Fruit fly (Drosophila melanogaster) whole organism, embryonic: ENCODE results near the gene Mic26-27.

Experiments
- Ada2b ChIP-seq: fragments of 200-800 bp; sonication (Bioruptor generic); IDR thresholded peaks from 2 replicates; pipeline ENCODE4 v1.3.6; 2022; ENCODE audit warnings: missing biosample characterization, missing genetic modification characterization
- Bgb ChIP-seq: fragments of 200-800 bp; sonication (Bioruptor generic); IDR thresholded peaks from 2 replicates; pipeline ENCODE4 v1.3.6; 2022; ENCODE audit warnings: missing biosample characterization, missing genetic modification characterization; ENCODE audit not compliant: partially characterized antibody
- Bteb2 ChIP-seq: fragments of 200-800 bp; sonication (Bioruptor generic); optimal IDR thresholded peaks from 2 replicates; lab custom pipeline; 2016; ENCODE audit warnings: missing biosample characterization, missing genetic modification characterization
- CG10565 ChIP-seq: fragments of 200-800 bp; sonication (Bioruptor generic); optimal IDR thresholded peaks from 3 replicates; lab custom pipeline; 2016; ENCODE audit warnings: missing biosample characterization, mild to moderate bottlenecking, missing genetic modification characterization
- CG12155 ChIP-seq: fragments of 200-800 bp; sonication (Bioruptor generic); optimal IDR thresholded peaks from 3 replicates; lab custom pipeline; 2016; ENCODE audit warnings: missing biosample characterization, missing genetic modification characterization
- CG12299 ChIP-seq: fragments of 200-800 bp; sonication (Bioruptor generic); optimal IDR thresholded peaks from 2 replicates; lab custom pipeline; 2018; ENCODE audit warnings: missing biosample characterization, mild to moderate bottlenecking, missing genetic modification characterization
- CG13624 ChIP-seq: fragments of 200-800 bp; sonication (Bioruptor generic); optimal IDR thresholded peaks from 2 replicates; lab custom pipeline; 2016; ENCODE audit warnings: missing biosample characterization, missing genetic modification characterization
- CG14965 ChIP-seq: fragments of 200-800 bp; sonication (Bioruptor generic); optimal IDR thresholded peaks from 2 replicates; lab custom pipeline; 2016; ENCODE audit warnings: missing biosample characterization, missing genetic modification characterization, borderline replicate concordance
- CG1647 ChIP-seq: fragments of 200-800 bp; sonication (Bioruptor generic); optimal IDR thresholded peaks from 3 replicates; lab custom pipeline; 2016; ENCODE audit warnings: missing biosample characterization, missing genetic modification characterization
- CG1792 ChIP-seq: fragments of 200-800 bp; sonication (Bioruptor generic); optimal IDR thresholded peaks from 2 replicates; lab custom pipeline; 2016; ENCODE audit warnings: missing biosample characterization, missing genetic modification characterization
- CG31224 ChIP-seq: fragments of 200-800 bp; sonication (Bioruptor generic); IDR thresholded peaks from 2 replicates; pipeline ENCODE4 v1.3.6; 2022; ENCODE audit warnings: missing biosample characterization, missing genetic modification characterization
- CG32532 ChIP-seq: fragments of 200-800 bp; sonication (Bioruptor generic); IDR thresholded peaks from 2 replicates; pipeline ENCODE4 v1.3.6; 2022; ENCODE audit warnings: missing biosample characterization, missing genetic modification characterization
- CG34224 ChIP-seq: fragments of 200-800 bp; sonication (Bioruptor generic); IDR thresholded peaks from 3 replicates; pipeline ENCODE4 v1.3.6; 2022; ENCODE audit warnings: missing biosample characterization, missing genetic modification characterization; ENCODE audit not compliant: partially characterized antibody
- CG4424 ChIP-seq: fragments of 200-800 bp; sonication (Bioruptor generic); optimal IDR thresholded peaks from 3 replicates; lab custom pipeline; 2016; ENCODE audit warnings: missing biosample characterization, missing genetic modification characterization
- CG6175 ChIP-seq: fragments of 200-800 bp; sonication (Bioruptor generic); IDR thresholded peaks from 3 replicates; pipeline ENCODE4 v1.3.6; 2022; ENCODE audit warnings: missing biosample characterization, missing genetic modification characterization
- CG7745 ChIP-seq: fragments of 200-800 bp; sonication (Bioruptor generic); optimal IDR thresholded peaks from 2 replicates; lab custom pipeline; 2018; ENCODE audit warnings: missing biosample characterization, mild to moderate bottlenecking, missing genetic modification characterization, moderate library complexity
- CG9727 ChIP-seq: fragments of 200-800 bp; sonication (Bioruptor generic); optimal IDR thresholded peaks from 3 replicates; lab custom pipeline; 2017; ENCODE audit warnings: missing biosample characterization, mild to moderate bottlenecking, missing genetic modification characterization
- CG9797 ChIP-seq: fragments of 200-800 bp; sonication (Bioruptor generic); optimal IDR thresholded peaks from 3 replicates; lab custom pipeline; 2018; ENCODE audit warnings: missing biosample characterization, mild to moderate bottlenecking, missing genetic modification characterization
- D19B ChIP-seq: fragments of 200-800 bp; sonication (Bioruptor generic); optimal IDR thresholded peaks from 2 replicates; lab custom pipeline; 2017; ENCODE audit warnings: missing biosample characterization, mild to moderate bottlenecking, missing genetic modification characterization
- Elba2 ChIP-seq: fragments of 200-800 bp; sonication (Bioruptor generic); optimal IDR thresholded peaks from 3 replicates; lab custom pipeline; 2016; ENCODE audit warnings: missing biosample characterization, missing genetic modification characterization
- Hsf ChIP-seq: fragments of 200-800 bp; sonication (Bioruptor generic); optimal IDR thresholded peaks from 3 replicates; lab custom pipeline; 2016; ENCODE audit warnings: missing biosample characterization, missing genetic modification characterization
- Jarid2 ChIP-seq: fragments of 200-800 bp; sonication (Bioruptor generic); optimal IDR thresholded peaks from 3 replicates; lab custom pipeline; 2017; ENCODE audit warnings: mild to moderate bottlenecking, missing biosample characterization, missing genetic modification reagents, missing genetic modification characterization
- Opbp ChIP-seq: fragments of 200-800 bp; sonication (Bioruptor generic); IDR thresholded peaks from 3 replicates; pipeline ENCODE4 v1.3.6; 2022; ENCODE audit warnings: missing biosample characterization, missing genetic modification characterization; ENCODE audit not compliant: partially characterized antibody
- PHDP ChIP-seq: fragments of 200-800 bp; sonication (Bioruptor generic); optimal IDR thresholded peaks from 3 replicates; lab custom pipeline; 2018; ENCODE audit warnings: missing biosample characterization, mild to moderate bottlenecking, missing genetic modification characterization, moderate library complexity
- Poxn ChIP-seq: fragments of 200-800 bp; sonication (Bioruptor generic); IDR thresholded peaks from 2 replicates; pipeline ENCODE4 v1.3.6; 2022; ENCODE audit warnings: missing biosample characterization, missing genetic modification characterization
- Side ChIP-seq: fragments of 200-800 bp; sonication (Bioruptor generic); optimal IDR thresholded peaks from 2 replicates; lab custom pipeline; 2016; ENCODE audit warnings: missing biosample characterization, missing genetic modification characterization
- Xbp1 ChIP-seq: fragments of 200-800 bp; sonication (Bioruptor generic); optimal IDR thresholded peaks from 3 replicates; lab custom pipeline; 2016; ENCODE audit warnings: missing biosample characterization, mild to moderate bottlenecking, missing genetic modification characterization
- ase ChIP-seq: fragments of 200-800 bp; sonication (Bioruptor generic); IDR thresholded peaks from 3 replicates; pipeline ENCODE4 v1.3.6; 2022; ENCODE audit warnings: missing biosample characterization, missing genetic modification characterization
- bab2 ChIP-seq: fragments of 200-800 bp; sonication (Bioruptor generic); optimal IDR thresholded peaks from 2 replicates; lab custom pipeline; 2016; ENCODE audit warnings: missing biosample characterization, missing genetic modification characterization
- caup ChIP-seq: fragments of 200-800 bp; sonication (Bioruptor generic); optimal IDR thresholded peaks from 3 replicates; lab custom pipeline; 2017; ENCODE audit warnings: missing biosample characterization, mild to moderate bottlenecking, missing genetic modification characterization, moderate library complexity; ENCODE audit not compliant: severe bottlenecking
- croc ChIP-seq: fragments of 200-800 bp; sonication (Bioruptor generic); conservative IDR thresholded peaks from 3 replicates; pipeline ENCODE4 v1.3.6; 2022; ENCODE audit warnings: missing biosample characterization, missing genetic modification characterization
- crp ChIP-seq, 2 experiments: fragments of 200-800 bp; sonication (Bioruptor generic); optimal IDR thresholded peaks; 2 replicates in 1 of 2; 3 replicates in 1 of 2; lab custom pipeline; 2017; ENCODE audit warnings: missing biosample characterization in 2 of 2, missing genetic modification characterization in 2 of 2, mild to moderate bottlenecking in 1 of 2, moderate library complexity in 1 of 2
- da ChIP-seq: fragments of 200-800 bp; sonication (Bioruptor generic); optimal IDR thresholded peaks from 2 replicates; lab custom pipeline; 2016; ENCODE audit warnings: missing biosample characterization, missing genetic modification characterization
- dan ChIP-seq: fragments of 200-800 bp; sonication (Bioruptor generic); IDR thresholded peaks from 2 replicates; pipeline ENCODE4 v1.3.6; 2022; ENCODE audit warnings: missing biosample characterization, missing genetic modification characterization
- ems ChIP-seq: fragments of 200-800 bp; sonication (Bioruptor generic); optimal IDR thresholded peaks from 3 replicates; lab custom pipeline; 2016; ENCODE audit warnings: missing biosample characterization, missing genetic modification characterization
- fd3F ChIP-seq: fragments of 200-800 bp; sonication (Bioruptor generic); optimal IDR thresholded peaks from 2 replicates; lab custom pipeline; 2018; ENCODE audit warnings: missing biosample characterization, mild to moderate bottlenecking, missing genetic modification characterization, moderate library complexity
- fu2 ChIP-seq: fragments of 200-800 bp; sonication (Bioruptor generic); optimal IDR thresholded peaks from 2 replicates; lab custom pipeline; 2016; ENCODE audit warnings: missing biosample characterization, missing genetic modification characterization
- grn ChIP-seq: fragments of 200-800 bp; sonication (Bioruptor generic); optimal IDR thresholded peaks from 3 replicates; lab custom pipeline; 2017; ENCODE audit warnings: missing biosample characterization, missing genetic modification characterization
- jumu ChIP-seq: fragments of 200-800 bp; sonication (Bioruptor generic); optimal IDR thresholded peaks from 3 replicates; lab custom pipeline; 2016; ENCODE audit warnings: missing biosample characterization, missing genetic modification characterization
- ken ChIP-seq: fragments of 200-800 bp; sonication (Bioruptor generic); IDR thresholded peaks from 3 replicates; pipeline ENCODE4 v1.3.6; 2022; ENCODE audit warnings: missing biosample characterization, missing genetic modification characterization
- lov ChIP-seq, 2 experiments: fragments of 200-800 bp in 1 of 2; fragments of >200 bp in 1 of 2; sonication (Bioruptor generic) in 1 of 2; IDR thresholded peaks in 1 of 2; optimal IDR thresholded peaks in 1 of 2; 2 replicates in 1 of 2; 3 replicates in 1 of 2; pipeline versions ENCODE4 v1.3.6 to Lab custom; 2017 to 2022; ENCODE audit warnings: missing biosample characterization in 1 of 2, missing genetic modification characterization in 1 of 2
- pho ChIP-seq: fragments of 200-800 bp; sonication (Bioruptor generic); optimal IDR thresholded peaks from 2 replicates; lab custom pipeline; 2016; ENCODE audit warnings: missing biosample characterization, missing genetic modification characterization
- sens ChIP-seq: fragments of 200-800 bp; sonication (Bioruptor generic); peaks from one replicate; lab custom pipeline; 2016; ENCODE audit warnings: missing biosample characterization, missing genetic modification characterization
- seq ChIP-seq: fragments of 200-800 bp; sonication (Bioruptor generic); IDR thresholded peaks from 2 replicates; pipeline ENCODE4 v1.3.6; 2022; ENCODE audit warnings: missing biosample characterization, missing genetic modification characterization
- slbo ChIP-seq: fragments of 200-800 bp; sonication (Bioruptor generic); IDR thresholded peaks from 2 replicates; pipeline ENCODE4 v1.3.6; 2022; ENCODE audit warnings: missing biosample characterization, missing genetic modification characterization
- tap ChIP-seq: fragments of 200-800 bp; optimal IDR thresholded peaks from 3 replicates; lab custom pipeline; 2019; ENCODE audit warnings: missing biosample characterization, mild to moderate bottlenecking, missing genetic modification characterization, moderate library complexity
- wor ChIP-seq: fragments of 200-800 bp; sonication (Bioruptor generic); IDR thresholded peaks from 2 replicates; pipeline ENCODE4 v1.3.6; 2022; ENCODE audit warnings: missing biosample characterization, missing genetic modification characterization
- zen2 ChIP-seq: fragments of 200-800 bp; sonication (Bioruptor generic); IDR thresholded peaks from 3 replicates; pipeline ENCODE4 v1.3.6; 2022; ENCODE audit warnings: missing biosample characterization, missing genetic modification characterization; ENCODE audit not compliant: partially characterized antibody

Mic26-27 gene

dm6 chr3R:16186791-16187681 is 40.4 kb upstream of the Mic26-27 start, which contains the start of gene sra (continued):
- TF ChIP-seq CG9727 (GFP tag; lab: Kevin White, UChicago) (peak; percentile 39), D19B (GFP tag; lab: Kevin White, UChicago) (no peak), CG7745 (tag; lab: Kevin White, UChicago) (peak; percentile 24), lov (optimal IDR thresholded peaks at IDR 0.05; lab: Kevin White, UChicago) (no peak), lov (GFP tag; IDR thresholded peaks at IDR 0.05; lab: Robert Waterston, UW) (peak; percentile 25; the same call in 1 of the 3 replicates), ase (GFP tag; lab: Robert Waterston, UW) (no peak), dan (no peak), CG12155 (GFP tag; lab: Kevin White, UChicago) (no peak), crp (GFP tag; optimal IDR thresholded peaks at IDR 0.05; lab: Kevin White, UChicago) (no peak), seq (GFP tag; lab: Robert Waterston, UW) (0 out of 2 replicates have a peak, but pooled peaks have one; percentile 16), zen2 (peak; percentile 95), jumu (GFP tag; lab: Kevin White, UChicago) (peak; percentile 35), croc (GFP tag; lab: Robert Waterston, UW) (no peak), CG10565 (GFP tag; lab: Kevin White, UChicago) (no peak), CG1792 (GFP tag; lab: Kevin White, UChicago) (no peak), da (no peak), caup (GFP tag; lab: Kevin White, UChicago) (peak; percentile 33), ken (GFP tag; lab: Robert Waterston, UW) (no peak), CG12299 (tag; lab: Kevin White, UChicago) (peak; percentile 36), Bteb2 (GFP tag; lab: Kevin White, UChicago) (peak; percentile 22), CG1647 (peak; percentile 35), CG9797 (GFP tag; lab: Kevin White, UChicago) (peak; percentile 91), bab2 (GFP tag; lab: Kevin White, UChicago) (no peak), Xbp1 (GFP tag; lab: Kevin White, UChicago) (peak; percentile 13), PHDP (tag; lab: Kevin White, UChicago) (peak; percentile 35), Jarid2 (peak; percentile 98), pho (GFP tag; lab: Kevin White, UChicago) (peak; percentile 49), Hsf (GFP tag; lab: Kevin White, UChicago) (peak; percentile 45), Ada2b (GFP tag; lab: Robert Waterston, UW) (no peak), grn (GFP tag; lab: Kevin White, UChicago) (no peak), ems (GFP tag; lab: Kevin White, UChicago) (peak; percentile 39), CG13624 (GFP tag; lab: Kevin White, UChicago) (peak; percentile 78), CG4424 (GFP tag; lab: Kevin White, UChicago) (no peak), CG32532 (peak; percentile 59), Bgb (peak; percentile 99), CG34224 (GFP tag; lab: Robert Waterston, UW) (peak; percentile 97), fu2 (no peak), Side (peak; percentile 47), CG6175 (GFP tag; lab: Robert Waterston, UW) (no peak), Poxn (GFP tag; lab: Robert Waterston, UW) (no peak), CG31224 (no peak), CG14965 (GFP tag; lab: Kevin White, UChicago) (no peak), sens (GFP tag; lab: Kevin White, UChicago) (peak; percentile 85), wor (GFP tag; lab: Robert Waterston, UW) (no peak), slbo (GFP tag; lab: Robert Waterston, UW) (peak; percentile 28; the same call in 1 of the 2 replicates), fd3F (GFP tag; lab: Kevin White, UChicago) (no peak), Elba2 (no peak), Opbp (GFP tag; lab: Robert Waterston, UW) (peak; percentile 98), tap (tag; lab: Kevin White, UChicago) (no peak)
